Fruit fly (Drosophila melanogaster): ENCODE data around the gene SdicA.
"Not testable (repeated sequence)": the region's sequence is repeated elsewhere in the genome, so short reads cannot be mapped to it uniquely, and the experiment has no call there.

- TF ChIP-seq Hr39 (GFP tag; optimal IDR thresholded peaks at IDR 0.05); Lpt (GFP tag; optimal IDR thresholded peaks at IDR 0.05); dsx (GFP tag; optimal IDR thresholded peaks at IDR 0.05; ENCODE audit: poor library complexity, severe bottlenecking): not testable (repeated sequence)
These were observed 15.4 kb upstream of the SdicA start, which contains the start of gene SdicC for dm6 chrX:20217159-20217558.

Data from whole organism, prepupa.